Worm (Caenorhabditis elegans) whole organism, L1 larva: Measurements from ENCODE around the gene F54B3.4.

ENCODE experiments used
- blmp-1 ChIP-seq: fragments of 150-350 bp; optimal IDR thresholded peaks from 2 replicates; lab custom pipeline; 2014; ENCODE audit warnings: missing biosample characterization, missing genetic modification characterization
- ceh-8 ChIP-seq: fragments of 200-800 bp; sonication (Bioruptor generic); optimal IDR thresholded peaks from 2 replicates; lab custom pipeline; 2018; ENCODE audit warnings: mild to moderate bottlenecking, missing genetic modification characterization, moderate library complexity, missing compliant biosample characterization
- elt-2 ChIP-seq: sonication (generic microtip); optimal IDR thresholded peaks from 2 replicates; lab custom pipeline; 2016; ENCODE audit warnings: missing genetic modification characterization, mild to moderate bottlenecking, inconsistent platforms, missing compliant biosample characterization, missing genetic modification reagents
- lin-14 ChIP-seq: fragments of 200-800 bp; sonication (Bioruptor generic); optimal IDR thresholded peaks from 2 replicates; lab custom pipeline; 2018; ENCODE audit warnings: mild to moderate bottlenecking, missing genetic modification characterization, moderate library complexity, missing compliant biosample characterization
- lin-15B ChIP-seq: fragments of 150-350 bp; sonication (generic microtip); optimal IDR thresholded peaks from 3 replicates; lab custom pipeline; 2014; ENCODE audit warnings: missing biosample characterization, missing genetic modification characterization
- mef-2 ChIP-seq: fragments of 150-350 bp; optimal IDR thresholded peaks from 2 replicates; lab custom pipeline; 2014; ENCODE audit warnings: missing biosample characterization, missing genetic modification characterization
- snu-23 ChIP-seq: sonication (generic microtip); optimal IDR thresholded peaks from 2 replicates; lab custom pipeline; 2016; ENCODE audit warnings: missing genetic modification characterization, missing compliant biosample characterization

The F54B3.4 gene

DNA sequence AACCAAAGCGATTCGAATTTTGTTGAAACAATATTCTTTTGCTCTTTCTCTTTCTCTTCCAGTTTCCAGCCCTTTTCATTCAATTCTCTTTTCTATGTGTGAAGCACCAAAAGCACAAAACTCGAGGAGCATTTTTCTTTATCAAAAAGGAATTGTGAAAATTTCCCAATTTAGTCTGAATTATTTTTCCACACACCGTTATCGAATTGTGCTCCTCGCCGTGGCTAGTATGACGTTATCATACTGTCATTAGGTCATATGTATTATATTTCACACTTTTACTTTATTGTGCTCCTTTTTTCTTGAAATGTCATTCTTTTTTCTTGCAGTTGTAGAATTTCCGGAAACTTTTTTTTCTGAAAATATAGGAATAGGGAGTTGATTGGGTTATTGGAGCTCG is 49.4 kb downstream of the F54B3.4 start:
- no peak for TF ChIP-seq snu-23 (GFP tag; lab: Kevin White, UChicago)
- peak; percentile 68 for TF ChIP-seq elt-2 (tag; lab: Kevin White, UChicago)
- TF ChIP-seq lin-15B (tag; lab: Kevin White, UChicago): no peak
- TF ChIP-seq ceh-8 (GFP tag; lab: Kevin White, UChicago): no peak

DNA sequence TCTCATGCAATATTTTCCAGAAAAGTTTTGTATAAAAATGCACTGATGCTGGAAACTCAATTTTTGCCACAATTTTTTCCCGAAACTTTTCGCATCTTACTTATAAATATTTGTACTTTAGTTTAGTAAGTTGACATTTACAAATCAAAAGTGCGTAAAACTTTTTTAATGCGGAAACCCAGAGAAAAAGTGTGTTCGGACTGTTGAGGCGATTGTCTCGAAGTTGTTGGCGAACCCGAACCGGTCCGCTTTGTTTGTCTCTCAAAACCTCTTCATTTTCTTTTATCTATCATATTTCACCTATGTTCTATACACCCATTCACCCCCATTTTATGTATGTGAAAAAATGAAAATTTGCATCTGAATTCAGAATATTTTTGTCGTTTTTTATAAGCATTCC is 50.4 kb downstream of the F54B3.4 start:
- TF ChIP-seq blmp-1 (tag; lab: Kevin White, UChicago) (peak; percentile 26), mef-2 (tag; lab: Kevin White, UChicago) (no peak), lin-14 (GFP tag; lab: Kevin White, UChicago) (peak; percentile 66)
- TF ChIP-seq, all 84 proteins: peak for 2
